Worm (Caenorhabditis elegans) whole organism, early embryonic: ENCODE data around the gene Y32H12A.7.

Experiments used
- B0310.2 ChIP-seq: sonication (generic microtip); optimal IDR thresholded peaks from 2 replicates; lab custom pipeline; 2016; ENCODE audit warnings: mild to moderate bottlenecking, missing genetic modification characterization, missing compliant biosample characterization
- F13C5.2 ChIP-seq: sonication (generic microtip); optimal IDR thresholded peaks from 2 replicates; lab custom pipeline; 2017; ENCODE audit warnings: mild to moderate bottlenecking, missing genetic modification characterization, inconsistent platforms, missing compliant biosample characterization
- aly-1 ChIP-seq: sonication (generic microtip); optimal IDR thresholded peaks from 2 replicates; lab custom pipeline; 2016; ENCODE audit warnings: missing genetic modification characterization, missing compliant biosample characterization
- ama-1 ChIP-seq: fragments of 150-350 bp; optimal IDR thresholded peaks from 2 replicates; lab custom pipeline; 2014
- ets-7 ChIP-seq: sonication (generic microtip); optimal IDR thresholded peaks from 2 replicates; lab custom pipeline; 2016; ENCODE audit warnings: missing genotype, missing genetic modification characterization, missing compliant biosample characterization
- flt-1 ChIP-seq: fragments of 200-800 bp; sonication (Bioruptor generic); IDR thresholded peaks from 2 replicates; pipeline ENCODE4 v1.3.6; 2022; ENCODE audit warnings: missing genetic modification characterization, missing compliant biosample characterization
- hmbx-1 ChIP-seq: sonication (generic microtip); optimal IDR thresholded peaks from 2 replicates; lab custom pipeline; 2016; ENCODE audit warnings: mild to moderate bottlenecking, missing genetic modification characterization, missing compliant biosample characterization
- hmg-4 ChIP-seq: fragments of 200-800 bp; sonication (Bioruptor generic); optimal IDR thresholded peaks from 2 replicates; lab custom pipeline; 2018; ENCODE audit warnings: mild to moderate bottlenecking, missing genetic modification characterization, missing compliant biosample characterization
- hnd-1 ChIP-seq: sonication (generic microtip); optimal IDR thresholded peaks from 2 replicates; lab custom pipeline; 2016; ENCODE audit warnings: missing genetic modification characterization, missing compliant biosample characterization
- pes-1 ChIP-seq: fragments of 200-800 bp; sonication (Bioruptor generic); IDR thresholded peaks from 2 replicates; pipeline ENCODE4 v1.3.6; 2022; ENCODE audit warnings: missing genetic modification reagents, missing genetic modification characterization, missing compliant biosample characterization
- sea-1 ChIP-seq: fragments of 200-800 bp; sonication (Bioruptor generic); conservative IDR thresholded peaks from 2 replicates; pipeline ENCODE4 v1.3.6; 2022; ENCODE audit warnings: missing genetic modification characterization, missing compliant biosample characterization
- tbx-11 ChIP-seq: fragments of 200-800 bp; sonication (Bioruptor generic); IDR thresholded peaks from 2 replicates; pipeline ENCODE4 v1.3.6; 2022; ENCODE audit warnings: missing genetic modification characterization, missing compliant biosample characterization
- tra-4 ChIP-seq: sonication (generic microtip); optimal IDR thresholded peaks from 2 replicates; lab custom pipeline; 2017; ENCODE audit warnings: missing genetic modification characterization, missing compliant biosample characterization

DNA sequence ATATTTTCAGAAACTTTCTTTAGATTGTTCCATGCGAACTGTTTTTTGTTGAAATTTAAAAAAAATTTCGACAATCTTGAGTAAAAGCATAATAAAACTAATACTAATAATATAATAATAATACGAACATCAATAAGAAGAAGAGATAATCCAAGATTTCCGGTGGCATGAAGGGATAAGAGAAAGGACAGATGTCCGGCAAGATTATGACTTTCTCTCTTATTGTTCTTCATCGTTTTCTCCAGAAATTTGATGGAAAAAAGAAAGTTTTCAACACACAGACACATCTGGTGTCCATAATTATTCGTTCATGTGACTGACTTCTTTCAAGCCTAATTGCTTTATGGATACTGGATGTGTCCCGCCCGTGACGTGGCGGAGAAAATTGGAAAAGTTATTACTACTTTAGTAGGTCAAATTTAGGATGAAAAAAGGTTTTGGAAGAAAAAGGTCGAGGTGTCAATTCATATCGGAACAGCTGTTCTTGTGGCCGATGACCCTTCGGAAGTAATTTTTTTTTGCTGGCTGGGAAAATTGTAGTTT lies 37.4 kb upstream of the Y32H12A.7 start:
- TF ChIP-seq ama-1 (lab: Kevin White, UChicago) (no peak), B0310.2 (tag; lab: Kevin White, UChicago) (no peak), flt-1 (GFP tag; lab: Robert Waterston, UW) (no peak), hmbx-1 (tag; lab: Kevin White, UChicago) (no peak), pes-1 (GFP tag; lab: Robert Waterston, UW) (no peak), hmg-4 (no peak), sea-1 (GFP tag; lab: Robert Waterston, UW) (no peak), F13C5.2 (tag; lab: Kevin White, UChicago) (no peak), aly-1 (tag; lab: Kevin White, UChicago) (no peak), hnd-1 (tag; lab: Kevin White, UChicago) (no peak), tbx-11 (no peak), tra-4 (tag; lab: Kevin White, UChicago) (no peak), ets-7 (no peak)
